Worm (Caenorhabditis elegans) whole organism, L4 larva: ENCODE measurements around the gene tsfm-1.

Source experiments
- D1046.2 ChIP-seq: fragments of 200-800 bp; sonication (Bioruptor generic); IDR thresholded peaks from 2 replicates; pipeline ENCODE4 v1.3.6; 2022; ENCODE audit warnings: missing genetic modification characterization, missing compliant biosample characterization
- F49E8.2 ChIP-seq: sonication (generic microtip); optimal IDR thresholded peaks from 2 replicates; lab custom pipeline; 2016; ENCODE audit warnings: missing compliant biosample characterization, mild to moderate bottlenecking, missing genetic modification characterization, borderline replicate concordance
- Y105C5A.15 ChIP-seq: fragments of 200-800 bp; sonication (Bioruptor generic); IDR thresholded peaks from 2 replicates; pipeline ENCODE4 v1.3.6; 2022; ENCODE audit warnings: missing genetic modification characterization, missing compliant biosample characterization
- ZK337.2 ChIP-seq: fragments of 200-800 bp; sonication (Bioruptor generic); IDR thresholded peaks from 2 replicates; pipeline ENCODE4 v1.3.6; 2022; ENCODE audit warnings: missing genetic modification reagents, missing genetic modification characterization, missing compliant biosample characterization
- aha-1 ChIP-seq: fragments of 150-350 bp; peaks from one replicate; lab custom pipeline; 2014; ENCODE audit warnings: missing biosample characterization, missing genetic modification characterization
- arid-1 ChIP-seq: fragments of 200-800 bp; sonication (Bioruptor generic); conservative IDR thresholded peaks from 2 replicates; pipeline ENCODE4 v1.3.6; 2022; ENCODE audit warnings: missing genetic modification reagents, missing genetic modification characterization, missing compliant biosample characterization
- ceh-44 ChIP-seq: fragments of 200-800 bp; sonication (Bioruptor generic); IDR thresholded peaks from 2 replicates; pipeline ENCODE4 v1.3.6; 2022; ENCODE audit warnings: missing genetic modification reagents, missing genetic modification characterization, missing compliant biosample characterization
- ceh-62 ChIP-seq: sonication (generic microtip); optimal IDR thresholded peaks from 2 replicates; lab custom pipeline; 2017; ENCODE audit warnings: missing biosample characterization, missing genetic modification characterization
- cey-2 ChIP-seq: sonication (generic microtip); optimal IDR thresholded peaks from 3 replicates; lab custom pipeline; 2017; ENCODE audit warnings: missing genetic modification characterization, mild to moderate bottlenecking, missing compliant biosample characterization, antibody characterized with exemption, borderline replicate concordance; ENCODE audit not compliant: insufficient read depth
- daf-16 ChIP-seq, 3 experiments: sonication (generic microtip); optimal IDR thresholded peaks; 2 replicates each; lab custom pipeline; 2016 to 2017; ENCODE audit warnings: missing genetic modification characterization in 3 of 3, missing genetic modification reagents in 3 of 3, mild to moderate bottlenecking in 2 of 3, missing compliant biosample characterization in 2 of 3, missing biosample characterization in 1 of 3, moderate library complexity in 1 of 3
- daf-19 ChIP-seq: fragments of 200-800 bp; sonication (Bioruptor generic); conservative IDR thresholded peaks from 2 replicates; pipeline ENCODE4 v1.3.6; 2022; ENCODE audit warnings: missing genetic modification characterization, missing compliant biosample characterization
- daf-8 ChIP-seq: fragments of 200-800 bp; sonication (Bioruptor generic); IDR thresholded peaks from 2 replicates; pipeline ENCODE4 v1.3.6; 2022; ENCODE audit warnings: missing genetic modification characterization, missing compliant biosample characterization
- dmd-8 ChIP-seq: fragments of 200-800 bp; sonication (Bioruptor generic); IDR thresholded peaks from 2 replicates; pipeline ENCODE4 v1.3.6; 2022; ENCODE audit warnings: missing genetic modification characterization, missing compliant biosample characterization
- dpl-1 ChIP-seq: fragments of 150-350 bp; optimal IDR thresholded peaks from 2 replicates; lab custom pipeline; 2014; ENCODE audit warnings: missing biosample characterization, missing genetic modification reagents, missing genetic modification characterization
- dve-1 ChIP-seq: sonication (generic microtip); optimal IDR thresholded peaks from 2 replicates; lab custom pipeline; 2017; ENCODE audit warnings: antibody characterized with exemption, mild to moderate bottlenecking, missing genetic modification characterization, missing compliant biosample characterization; ENCODE audit not compliant: insufficient read depth
- hif-1 ChIP-seq, 2 experiments: sonication (generic microtip); optimal IDR thresholded peaks; 2 replicates each; lab custom pipeline; 2016 to 2017; ENCODE audit warnings: missing compliant biosample characterization in 2 of 2, missing genetic modification characterization in 2 of 2, missing genetic modification reagents in 2 of 2, missing genotype in 2 of 2, mild to moderate bottlenecking in 1 of 2
- hlh-30 ChIP-seq: sonication (generic microtip); optimal IDR thresholded peaks from 2 replicates; lab custom pipeline; 2017; ENCODE audit warnings: antibody characterized with exemption, mild to moderate bottlenecking, missing genetic modification characterization, missing compliant biosample characterization; ENCODE audit not compliant: insufficient read depth
- hmg-1.1 ChIP-seq: fragments of 200-800 bp; sonication (Bioruptor generic); IDR thresholded peaks from 2 replicates; pipeline ENCODE4 v1.3.6; 2022; ENCODE audit warnings: missing genetic modification reagents, missing genetic modification characterization, missing compliant biosample characterization
- jun-1 ChIP-seq: fragments of 150-350 bp; optimal IDR thresholded peaks from 2 replicates; lab custom pipeline; 2014; ENCODE audit warnings: missing biosample characterization, missing genetic modification reagents, missing genetic modification characterization
- lin-13 ChIP-seq: fragments of 150-350 bp; optimal IDR thresholded peaks from 2 replicates; lab custom pipeline; 2014; ENCODE audit warnings: missing biosample characterization, missing genetic modification reagents, missing genetic modification characterization
- lin-15B ChIP-seq: fragments of 150-350 bp; sonication (generic microtip); optimal IDR thresholded peaks from 3 replicates; lab custom pipeline; 2014; ENCODE audit warnings: missing biosample characterization, missing genetic modification characterization
- madf-9 ChIP-seq: fragments of 200-800 bp; sonication (Bioruptor generic); conservative IDR thresholded peaks from 2 replicates; pipeline ENCODE4 v1.3.6; 2022; ENCODE audit warnings: missing genetic modification reagents, missing genetic modification characterization, missing compliant biosample characterization
- mxl-3 ChIP-seq: fragments of 200-800 bp; sonication (Bioruptor generic); optimal IDR thresholded peaks from 2 replicates; lab custom pipeline; 2018; ENCODE audit warnings: mild to moderate bottlenecking, missing genetic modification characterization, missing compliant biosample characterization
- nhr-102 ChIP-seq: sonication (generic microtip); optimal IDR thresholded peaks from 2 replicates; lab custom pipeline; 2016; ENCODE audit warnings: mild to moderate bottlenecking, missing genetic modification characterization, moderate library complexity, missing compliant biosample characterization
- nhr-111 ChIP-seq: fragments of 200-800 bp; sonication (Bioruptor generic); optimal IDR thresholded peaks from 2 replicates; lab custom pipeline; 2018; ENCODE audit warnings: mild to moderate bottlenecking, missing genetic modification characterization, missing compliant biosample characterization
- nhr-237 ChIP-seq: sonication (generic microtip); optimal IDR thresholded peaks from 2 replicates; lab custom pipeline; 2017; ENCODE audit warnings: missing biosample characterization, missing genetic modification characterization
- nhr-25 ChIP-seq: sonication (generic microtip); optimal IDR thresholded peaks from 2 replicates; lab custom pipeline; 2017; ENCODE audit warnings: missing genetic modification characterization, mild to moderate bottlenecking, missing compliant biosample characterization, antibody characterized with exemption, moderate library complexity, borderline replicate concordance; ENCODE audit not compliant: insufficient read depth
- nhr-76 ChIP-seq: fragments of 150-350 bp; optimal IDR thresholded peaks from 2 replicates; lab custom pipeline; 2014; ENCODE audit warnings: missing biosample characterization, missing genetic modification characterization
- pha-4 ChIP-seq, 2 experiments: fragments of 150-350 bp in 1 of 2; fragments of 200-800 bp in 1 of 2; sonication (Bioruptor generic) in 1 of 2; IDR thresholded peaks in 1 of 2; optimal IDR thresholded peaks in 1 of 2; 2 replicates each; pipeline versions ENCODE4 v1.3.6 to Lab custom; 2014 to 2022; ENCODE audit warnings: missing genetic modification characterization in 2 of 2, missing genetic modification reagents in 2 of 2, missing biosample characterization in 1 of 2, missing compliant biosample characterization in 1 of 2
- unc-62 ChIP-seq, 3 experiments: fragments of 150-350 bp in 1 of 3; sonication (generic microtip); optimal IDR thresholded peaks in 2 of 3; peaks in 1 of 3; 1 replicate in 1 of 3; 2 replicates in 2 of 3; lab custom pipeline; 2014 to 2017; ENCODE audit warnings: missing biosample characterization in 3 of 3, missing genetic modification characterization in 3 of 3, missing genetic modification reagents in 3 of 3, missing genotype in 1 of 3
- zag-1 ChIP-seq: fragments of 150-350 bp; optimal IDR thresholded peaks from 2 replicates; lab custom pipeline; 2014; ENCODE audit warnings: missing biosample characterization, missing genetic modification characterization
- zfp-2 ChIP-seq: sonication (generic microtip); optimal IDR thresholded peaks from 2 replicates; lab custom pipeline; 2016; ENCODE audit warnings: mild to moderate bottlenecking, missing genetic modification characterization, missing compliant biosample characterization
- zfp-3 ChIP-seq: fragments of 200-800 bp; sonication (Bioruptor generic); conservative IDR thresholded peaks from 2 replicates; pipeline ENCODE4 v1.3.6; 2022; ENCODE audit warnings: missing genetic modification reagents, missing genetic modification characterization, missing compliant biosample characterization

Gene tsfm-1

ce11 chrV:12261377-12261776, 10.0 kb downstream of the tsfm-1 start, which contains the start of gene tbb-6:
Gene tbb-6 (plus strand): TSS chrV:12261531.
- TF ChIP-seq ceh-44 (no peak), cey-2 (tag; lab: Kevin White, UChicago) (no peak)

ce11 chrV:12258922-12259321, 12.4 kb downstream of the tsfm-1 start, which contains the start of gene ugt-56:
Gene ugt-56 (plus strand): TSS chrV:12258982.
- TF ChIP-seq aha-1 (tag; lab: Kevin White, UChicago) (peak; percentile 97), Y105C5A.15 (GFP tag; lab: Robert Waterston, UW) (no peak), ZK337.2 (GFP tag; lab: Robert Waterston, UW) (no peak), pha-4 (GFP tag; IDR thresholded peaks at IDR 0.05; lab: Robert Waterston, UW) (no peak), pha-4 (tag; optimal IDR thresholded peaks at IDR 0.05; lab: Kevin White, UChicago) (no peak), ceh-62 (tag; lab: Kevin White, UChicago) (no peak), lin-13 (GFP tag; lab: Kevin White, UChicago) (no peak)

- TF ChIP-seq lin-15B (tag; lab: Kevin White, UChicago): no peak
- no peak for TF ChIP-seq zfp-2
- no peak for TF ChIP-seq hlh-30 (tag; lab: Kevin White, UChicago)
- TF ChIP-seq aha-1 (tag; lab: Kevin White, UChicago): no peak
- TF ChIP-seq F49E8.2: no peak
- TF ChIP-seq D1046.2 (GFP tag; lab: Robert Waterston, UW): no peak
- no peak for TF ChIP-seq dpl-1 (GFP tag; lab: Kevin White, UChicago)
- TF ChIP-seq nhr-102 (tag; lab: Kevin White, UChicago): no peak
- no peak for TF ChIP-seq nhr-111 (GFP tag; lab: Kevin White, UChicago)
- TF ChIP-seq madf-9: no peak
- no peak for TF ChIP-seq dve-1 (tag; lab: Kevin White, UChicago)
- no peak for TF ChIP-seq dmd-8 (GFP tag; lab: Robert Waterston, UW)
These were observed 15.0 kb downstream of the tsfm-1 start, which contains the start of gene ugt-55 for ce11 chrV:12256398-12256797. Gene ugt-55 (plus strand): TSS chrV:12256698.

- peak in 1 of 2 experiments; percentile 23 for TF ChIP-seq unc-62 (GFP tag; optimal IDR thresholded peaks at IDR 0.05 in 1 of 2; lab: Kevin White, UChicago)
- TF ChIP-seq unc-62 (tag; optimal IDR thresholded peaks at IDR 0.05; lab: Kevin White, UChicago): no peak
- no peak for TF ChIP-seq ZK337.2 (GFP tag; lab: Robert Waterston, UW)
- TF ChIP-seq, all 104 proteins: peak for 1
These were observed 16.0 kb downstream of the tsfm-1 start, which contains the start of gene T04H1.12 for ce11 chrV:12255343-12255742. Gene T04H1.12 (plus strand): TSS chrV:12255643.

ce11 chrV:12252272-12252671, 19.1 kb downstream of the tsfm-1 start, which contains the start of gene lrx-1:
Gene lrx-1 (plus strand): TSS chrV:12252572.
- TF ChIP-seq zfp-2 (no peak), jun-1 (tag; lab: Kevin White, UChicago) (no peak), arid-1 (no peak), zag-1 (tag; lab: Kevin White, UChicago) (no peak), mxl-3 (GFP tag; lab: Kevin White, UChicago) (no peak), zfp-3 (no peak), hif-1 (tag; optimal IDR thresholded peaks at IDR 0.05; lab: Kevin White, UChicago) (no peak), dve-1 (tag; lab: Kevin White, UChicago) (no peak), daf-8 (GFP tag; lab: Robert Waterston, UW) (no peak), nhr-25 (no peak), daf-19 (GFP tag; lab: Robert Waterston, UW) (no peak), hmg-1.1 (no peak), nhr-237 (tag; lab: Kevin White, UChicago) (no peak), daf-16 (GFP tag; optimal IDR thresholded peaks at IDR 0.05; lab: Kevin White, UChicago) (no peak), daf-16 (tag; optimal IDR thresholded peaks at IDR 0.05; lab: Kevin White, UChicago) (no peak), nhr-76 (tag; lab: Kevin White, UChicago) (no peak)
